Worm (Caenorhabditis elegans) whole organism, L4/young adult: ENCODE data around the gene T03F7.6.

Source experiments
- W03F9.2 ChIP-seq: fragments of 150-350 bp; optimal IDR thresholded peaks from 2 replicates; lab custom pipeline; 2014; ENCODE audit warnings: missing biosample characterization, missing genetic modification characterization
- dao-5 ChIP-seq: sonication (generic microtip); optimal IDR thresholded peaks from 2 replicates; lab custom pipeline; 2016; ENCODE audit warnings: missing genotype, missing genetic modification characterization, moderate library complexity, missing compliant biosample characterization
- him-1 ChIP-seq: sonication (generic microtip); optimal IDR thresholded peaks from 2 replicates; lab custom pipeline; 2016; ENCODE audit warnings: missing genotype, missing genetic modification reagents, missing genetic modification characterization, missing compliant biosample characterization

Gene T03F7.6

DNA sequence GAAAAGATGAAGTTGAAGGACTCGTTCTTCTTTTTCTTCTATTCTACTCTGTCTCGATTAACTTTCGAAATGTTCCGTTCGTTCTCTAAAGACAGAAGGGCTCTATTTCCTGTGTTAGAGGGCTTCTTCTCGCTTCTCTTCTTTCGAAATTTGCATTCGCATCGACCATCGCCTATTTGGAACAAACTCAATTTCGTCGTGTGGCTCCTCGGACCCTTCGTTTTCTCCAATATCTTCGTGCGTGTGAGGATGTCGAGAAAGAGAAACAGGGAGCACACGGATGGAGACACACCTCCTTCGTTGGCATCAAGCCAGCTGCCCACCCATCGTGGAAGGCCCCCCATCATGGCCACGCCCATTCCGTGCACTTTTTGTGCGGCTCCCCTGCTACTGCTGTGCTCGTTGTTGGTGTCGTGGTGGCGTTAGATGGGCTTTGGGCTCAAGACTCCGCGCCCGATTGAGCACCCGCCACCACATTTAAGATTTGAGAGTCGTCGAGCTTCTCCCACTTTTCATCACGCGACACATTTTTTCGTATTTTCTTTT lies 46.7 kb downstream of the T03F7.6 start:
- TF ChIP-seq W03F9.2 (tag; lab: Kevin White, UChicago) (no peak), dao-5 (tag; lab: Kevin White, UChicago) (no peak), him-1 (tag; lab: Kevin White, UChicago) (no peak)

DNA sequence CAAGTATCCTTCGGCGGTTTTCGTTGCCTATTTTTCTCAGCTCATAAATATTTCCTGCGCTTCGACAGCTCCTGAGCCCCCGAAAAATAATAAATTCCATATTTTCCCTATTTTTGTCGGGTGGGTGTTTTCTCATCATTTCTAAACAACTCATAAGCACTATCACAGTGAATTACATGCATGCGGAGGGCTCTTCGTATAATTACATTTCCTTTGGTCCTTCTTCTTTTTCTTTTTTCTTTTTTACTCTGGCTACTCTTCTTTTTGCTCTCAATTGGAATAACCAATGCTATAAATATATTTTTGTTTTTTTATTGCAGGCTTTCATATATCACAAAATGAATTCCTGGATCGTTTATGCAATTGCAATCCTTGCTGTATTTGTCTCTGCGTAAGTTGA lies 47.4 kb downstream of the T03F7.6 start, which contains the start of gene T02E9.5:
T02E9.5 (plus strand) TSS at position 321 of the 400 bp plus-strand sequence.
- TF ChIP-seq W03F9.2 (tag; lab: Kevin White, UChicago) (no peak), dao-5 (tag; lab: Kevin White, UChicago) (no peak), him-1 (tag; lab: Kevin White, UChicago) (no peak)

DNA sequence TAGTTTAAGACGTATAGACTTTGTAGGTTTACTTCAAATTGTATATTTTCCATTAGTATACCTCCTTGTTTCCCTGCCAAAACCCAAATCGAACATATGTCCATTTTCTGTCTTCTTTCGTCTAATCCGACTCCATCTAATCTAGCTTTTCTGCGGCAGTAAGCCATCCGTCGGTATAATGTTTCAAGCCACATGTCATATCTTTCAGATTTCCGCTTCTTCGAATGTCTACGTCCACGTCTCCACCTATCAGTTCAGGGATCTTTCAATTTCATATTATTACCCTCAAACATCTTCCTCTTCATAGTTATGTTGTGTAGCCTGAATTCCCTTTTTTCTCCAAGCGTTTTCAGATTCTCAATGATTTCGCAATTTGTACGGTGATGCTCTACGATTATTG lies 49.6 kb downstream of the T03F7.6 start:
- no peak for TF ChIP-seq W03F9.2 (tag; lab: Kevin White, UChicago)
- no peak for TF ChIP-seq dao-5 (tag; lab: Kevin White, UChicago)
- no peak for TF ChIP-seq him-1 (tag; lab: Kevin White, UChicago)

DNA sequence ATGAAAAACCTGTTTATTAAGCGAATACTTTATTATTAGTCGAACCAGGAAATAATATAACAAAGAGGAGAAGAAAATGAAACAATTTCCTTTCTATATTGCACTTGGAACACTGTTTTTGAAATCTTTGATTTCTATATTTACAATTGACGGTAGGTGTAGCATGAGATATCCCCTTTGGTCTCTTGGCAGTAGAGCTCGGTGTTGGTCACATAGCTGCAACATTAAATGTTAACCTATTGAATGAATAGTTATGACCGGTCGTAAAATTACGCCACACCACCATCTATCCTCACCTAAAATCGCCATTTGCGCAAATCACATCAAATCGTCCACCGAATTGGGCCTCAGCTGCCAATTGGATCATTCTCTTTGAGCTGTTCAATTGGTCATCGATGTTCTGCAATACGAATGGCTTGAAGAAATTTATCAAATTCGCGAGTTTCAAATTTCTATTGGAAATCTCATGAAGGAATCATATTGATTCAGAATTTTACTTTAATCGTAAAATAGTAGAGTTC lies 50.4 kb downstream of the T03F7.6 start:
- TF ChIP-seq him-1 (tag; lab: Kevin White, UChicago): no peak
- no peak for TF ChIP-seq dao-5 (tag; lab: Kevin White, UChicago)
- no peak for TF ChIP-seq W03F9.2 (tag; lab: Kevin White, UChicago)
